Worm (Caenorhabditis elegans): ENCODE data around the gene nlp-43.

ce11 chrIII:5085529-5085928 lies 43.3 kb downstream of the nlp-43 start, which contains the start of gene cah-1:
- TF ChIP-seq flt-1 (GFP tag; IDR thresholded peaks at IDR 0.05) (no peak), T22C8.4 (GFP tag; IDR thresholded peaks at IDR 0.05) (no peak), ref-1 (GFP tag; conservative IDR thresholded peaks at IDR 0.05) (no peak), klf-2 (GFP tag; conservative IDR thresholded peaks at IDR 0.05) (no peak), tab-1 (GFP tag; IDR thresholded peaks at IDR 0.05) (no peak)
